Comparison of ENCODE assay signal across 1 worm cellular context in the genomic region with DNA sequence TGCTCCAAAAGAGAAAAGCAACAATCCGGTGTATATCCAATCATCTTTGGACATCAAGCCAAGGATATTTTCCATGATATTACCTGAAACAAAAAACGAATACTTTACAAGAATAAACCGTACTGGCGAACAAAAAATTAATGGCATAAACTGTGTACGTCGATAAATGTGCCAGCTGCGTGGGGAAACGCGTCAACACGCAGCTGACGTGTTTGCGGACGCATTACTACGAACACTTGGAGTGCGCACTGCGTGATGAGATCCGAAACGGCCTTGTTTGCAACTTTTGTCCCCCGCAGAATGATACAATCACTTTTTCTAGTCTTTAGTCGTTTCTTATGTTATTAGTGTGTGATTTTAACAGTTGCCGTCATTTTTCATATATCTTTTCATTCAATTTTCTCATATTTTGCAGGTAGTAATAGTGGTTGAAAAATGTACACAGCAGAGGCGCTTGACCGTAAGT.
TF ChIP-seq lines count a peak whose summit lies in the region.

A gene (minus strand): TSS at position 83 of the 466 bp plus-strand sequence.
A gene (plus strand): TSS at position 416 of the 466 bp plus-strand sequence.

TF ChIP-seq in whole organism, L1 larva, 84 proteins besides CTCF, POLR2A, EP300 and RAD21 (continued from another document):
- TF ChIP-seq lin-15B (tag; optimal IDR thresholded peaks at IDR 0.05; lab: Kevin White, UChicago) (no peak), ztf-11 (tag; optimal IDR thresholded peaks at IDR 0.05; lab: Kevin White, UChicago) (no peak), nhr-77 (tag; optimal IDR thresholded peaks at IDR 0.05; lab: Kevin White, UChicago) (peak; percentile 45), elt-3 (tag; optimal IDR thresholded peaks at IDR 0.05; lab: Kevin White, UChicago) (peak in 3 of 6 experiments; percentile 30 to 74 (median 57))
